In genomic region chrX:13277580-13278467, dm6 we compare ENCODE assay signal across 1 fruit fly cellular context.
TF ChIP-seq lines count a peak whose summit lies in the region.

No protein-coding gene starts in this region.

TF ChIP-seq in whole organism, embryonic, 481 proteins besides CTCF, POLR2A, EP300 and RAD21 (continued from another document):
- TF ChIP-seq CG2120 (GFP tag; optimal IDR thresholded peaks at IDR 0.05; lab: Kevin White, UChicago) = no peak
- TF ChIP-seq hth (optimal IDR thresholded peaks at IDR 0.05; lab: Kevin White, UChicago) = no peak
- TF ChIP-seq crol (GFP tag; IDR thresholded peaks at IDR 0.05; lab: Robert Waterston, UW) = no peak
- no peak for TF ChIP-seq MTF-1 (GFP tag; optimal IDR thresholded peaks at IDR 0.05; lab: Kevin White, UChicago; ENCODE audit: borderline replicate concordance)
- TF ChIP-seq unc-4 (GFP tag; IDR thresholded peaks at IDR 0.05; lab: Robert Waterston, UW; ENCODE audit: partially characterized antibody) = no peak
- no peak for TF ChIP-seq Aef1 (GFP tag; IDR thresholded peaks at IDR 0.05; lab: Robert Waterston, UW)
- no peak for TF ChIP-seq Dbx (GFP tag; IDR thresholded peaks at IDR 0.05; lab: Robert Waterston, UW)
- TF ChIP-seq chinmo (GFP tag; IDR thresholded peaks at IDR 0.05; lab: Robert Waterston, UW; ENCODE audit: partially characterized antibody) = no peak
- TF ChIP-seq Deaf1 (tag; optimal IDR thresholded peaks at IDR 0.05; lab: Kevin White, UChicago) = no peak
- no peak for TF ChIP-seq E2f1 (GFP tag; IDR thresholded peaks at IDR 0.05; lab: Robert Waterston, UW)
- TF ChIP-seq slbo (GFP tag; IDR thresholded peaks at IDR 0.05; lab: Robert Waterston, UW) = peak; percentile 60; the same call in 1 of the 2 replicates
- TF ChIP-seq CG7745 (tag; optimal IDR thresholded peaks at IDR 0.05; lab: Kevin White, UChicago) = no peak
- no peak for TF ChIP-seq CG13775 (GFP tag; optimal IDR thresholded peaks at IDR 0.05; lab: Kevin White, UChicago)
- TF ChIP-seq sim (GFP tag; IDR thresholded peaks at IDR 0.05; lab: Robert Waterston, UW) = no peak
- TF ChIP-seq CG9876 (GFP tag; optimal IDR thresholded peaks at IDR 0.05; lab: Kevin White, UChicago) = no peak
- TF ChIP-seq bbx (GFP tag; IDR thresholded peaks at IDR 0.05; lab: Robert Waterston, UW; ENCODE audit: partially characterized antibody) = 0 out of 2 replicates have a peak, but pooled peaks have one; percentile 11
- no peak for TF ChIP-seq CG13287 (GFP tag; IDR thresholded peaks at IDR 0.05; lab: Robert Waterston, UW; ENCODE audit: partially characterized antibody)
- no peak for TF ChIP-seq NC2β (GFP tag; optimal IDR thresholded peaks at IDR 0.05; lab: Kevin White, UChicago)
- no peak; the same call in 1 of the 2 replicates for TF ChIP-seq Adf1 (GFP tag; IDR thresholded peaks at IDR 0.05; lab: Robert Waterston, UW)
- no peak for TF ChIP-seq crp (GFP tag; optimal IDR thresholded peaks at IDR 0.05; lab: Kevin White, UChicago)
- TF ChIP-seq mam (GFP tag; optimal IDR thresholded peaks at IDR 0.05; lab: Kevin White, UChicago) = peak; percentile 10
- TF ChIP-seq CG4854 (GFP tag; optimal IDR thresholded peaks at IDR 0.05; lab: Kevin White, UChicago) = no peak
- TF ChIP-seq lab (GFP tag; optimal IDR thresholded peaks at IDR 0.05; lab: Kevin White, UChicago) = peak; percentile 39
- TF ChIP-seq Dad (GFP tag; optimal IDR thresholded peaks at IDR 0.05; lab: Kevin White, UChicago) = no peak
- TF ChIP-seq Oli (tag; optimal IDR thresholded peaks at IDR 0.05; lab: Kevin White, UChicago) = peak; percentile 17
- TF ChIP-seq trh (GFP tag; optimal IDR thresholded peaks at IDR 0.05; lab: Kevin White, UChicago) = no peak
- peak; percentile 34 for TF ChIP-seq Chrac-16 (GFP tag; optimal IDR thresholded peaks at IDR 0.05; lab: Kevin White, UChicago)
- TF ChIP-seq vvl (GFP tag; IDR thresholded peaks at IDR 0.05; lab: Robert Waterston, UW) = peak; percentile 32; the same call in 1 of the 2 replicates
- TF ChIP-seq jing (GFP tag; optimal IDR thresholded peaks at IDR 0.05; lab: Kevin White, UChicago) = no peak
- no peak for TF ChIP-seq H2.0 (GFP tag; IDR thresholded peaks at IDR 0.05; lab: Robert Waterston, UW)
- 0 out of 2 replicates have a peak, but pooled peaks have one; percentile 18 for TF ChIP-seq HLH3B (GFP tag; IDR thresholded peaks at IDR 0.05; lab: Robert Waterston, UW)
- no peak for TF ChIP-seq CG33213 (GFP tag; optimal IDR thresholded peaks at IDR 0.05; lab: Kevin White, UChicago)
- no peak for TF ChIP-seq CG10462 (GFP tag; optimal IDR thresholded peaks at IDR 0.05; lab: Kevin White, UChicago)
- TF ChIP-seq emc (GFP tag; optimal IDR thresholded peaks at IDR 0.05; lab: Kevin White, UChicago) = no peak
- TF ChIP-seq Tbp (GFP tag; optimal IDR thresholded peaks at IDR 0.05; lab: Kevin White, UChicago) = no peak
- TF ChIP-seq CG7786 (GFP tag; optimal IDR thresholded peaks at IDR 0.05; lab: Kevin White, UChicago) = no peak
- no peak for TF ChIP-seq CG13123 (GFP tag; optimal IDR thresholded peaks at IDR 0.05; lab: Kevin White, UChicago)
- no peak for TF ChIP-seq zfh1 (GFP tag; IDR thresholded peaks at IDR 0.05; lab: Robert Waterston, UW)
- TF ChIP-seq fd3F (GFP tag; optimal IDR thresholded peaks at IDR 0.05; lab: Kevin White, UChicago) = no peak
- TF ChIP-seq CG18011 (GFP tag; optimal IDR thresholded peaks at IDR 0.05; lab: Kevin White, UChicago) = no peak
- no peak for TF ChIP-seq inv (GFP tag; IDR thresholded peaks at IDR 0.05; lab: Robert Waterston, UW; ENCODE audit: partially characterized antibody)
- no peak for TF ChIP-seq tin (GFP tag; optimal IDR thresholded peaks at IDR 0.05; lab: Kevin White, UChicago)
- TF ChIP-seq cas (GFP tag; IDR thresholded peaks at IDR 0.05; lab: Robert Waterston, UW) = no peak
- TF ChIP-seq HHEX (GFP tag; optimal IDR thresholded peaks at IDR 0.05; lab: Kevin White, UChicago) = no peak
- no peak for TF ChIP-seq CG2199 (GFP tag; IDR thresholded peaks at IDR 0.05; lab: Robert Waterston, UW)
- TF ChIP-seq Jarid2 (GFP tag; optimal IDR thresholded peaks at IDR 0.05; lab: Kevin White, UChicago) = no peak
- TF ChIP-seq tup (GFP tag; optimal IDR thresholded peaks at IDR 0.05; lab: Kevin White, UChicago) = no peak
- no peak for TF ChIP-seq CG11723 (GFP tag; optimal IDR thresholded peaks at IDR 0.05; lab: Kevin White, UChicago)
- peak; percentile 52 for TF ChIP-seq Xrp1 (GFP tag; IDR thresholded peaks at IDR 0.05; lab: Robert Waterston, UW)
- TF ChIP-seq dan (GFP tag; IDR thresholded peaks at IDR 0.05; lab: Robert Waterston, UW) = no peak
- TF ChIP-seq twi (tag; optimal IDR thresholded peaks at IDR 0.05; lab: Kevin White, UChicago) = no peak
- TF ChIP-seq fd96Cb (tag; optimal IDR thresholded peaks at IDR 0.05; lab: Kevin White, UChicago) = peak; percentile 0
- TF ChIP-seq ro (GFP tag; IDR thresholded peaks at IDR 0.05; lab: Robert Waterston, UW) = no peak
- TF ChIP-seq CG8290 (GFP tag; optimal IDR thresholded peaks at IDR 0.05; lab: Kevin White, UChicago) = no peak
- peak in 1 of 2 experiments; percentile 54 for TF ChIP-seq CG8290 (tag; optimal IDR thresholded peaks at IDR 0.05; lab: Kevin White, UChicago)
- TF ChIP-seq gcm2 (GFP tag; optimal IDR thresholded peaks at IDR 0.05; lab: Kevin White, UChicago) = no peak
- TF ChIP-seq CG12236 (GFP tag; optimal IDR thresholded peaks at IDR 0.05; lab: Kevin White, UChicago) = no peak
- no peak for TF ChIP-seq CG4730 (GFP tag; IDR thresholded peaks at IDR 0.05; lab: Robert Waterston, UW)
- TF ChIP-seq CG3163 (GFP tag; optimal IDR thresholded peaks at IDR 0.05; lab: Kevin White, UChicago) = no peak
- TF ChIP-seq CG31441 (GFP tag; IDR thresholded peaks at IDR 0.05; lab: Robert Waterston, UW) = no peak
- TF ChIP-seq Lhr (GFP tag; optimal IDR thresholded peaks at IDR 0.05; lab: Kevin White, UChicago) = no peak
- peak; percentile 68 for TF ChIP-seq cg (GFP tag; optimal IDR thresholded peaks at IDR 0.05; lab: Kevin White, UChicago)
- no peak for TF ChIP-seq yki (optimal IDR thresholded peaks at IDR 0.05; lab: Kevin White, UChicago)
- TF ChIP-seq CG31388 (GFP tag; optimal IDR thresholded peaks at IDR 0.05; lab: Kevin White, UChicago) = no peak
- no peak for TF ChIP-seq CG4282 (GFP tag; optimal IDR thresholded peaks at IDR 0.05; lab: Kevin White, UChicago)
- TF ChIP-seq sisA (GFP tag; IDR thresholded peaks at IDR 0.05; lab: Robert Waterston, UW) = peak; percentile 33; the same call in 1 of the 2 replicates
- TF ChIP-seq CG13894 (tag; optimal IDR thresholded peaks at IDR 0.05; lab: Kevin White, UChicago) = no peak
- TF ChIP-seq CG4328 (GFP tag; optimal IDR thresholded peaks at IDR 0.05; lab: Kevin White, UChicago) = no peak
- TF ChIP-seq tll (GFP tag; optimal IDR thresholded peaks at IDR 0.05; lab: Kevin White, UChicago) = no peak
- TF ChIP-seq E2f2 (GFP tag; IDR thresholded peaks at IDR 0.05; lab: Robert Waterston, UW) = no peak
- TF ChIP-seq bsh (GFP tag; optimal IDR thresholded peaks at IDR 0.05; lab: Kevin White, UChicago) = peak in 1 of 2 experiments; percentile 30
- TF ChIP-seq CG4707 (GFP tag; optimal IDR thresholded peaks at IDR 0.05; lab: Kevin White, UChicago) = no peak
- no peak for TF ChIP-seq CG10543 (GFP tag; optimal IDR thresholded peaks at IDR 0.05; lab: Kevin White, UChicago)
- no peak for TF ChIP-seq CrebB (tag; optimal IDR thresholded peaks at IDR 0.05; lab: Kevin White, UChicago)
- no peak for TF ChIP-seq Sin3A (optimal IDR thresholded peaks at IDR 0.05; lab: Kevin White, UChicago)
- no peak for TF ChIP-seq lilli (GFP tag; optimal IDR thresholded peaks at IDR 0.05; lab: Kevin White, UChicago)
- TF ChIP-seq trem (tag; optimal IDR thresholded peaks at IDR 0.05; lab: Kevin White, UChicago) = no peak
- no peak for TF ChIP-seq Kr (GFP tag; optimal IDR thresholded peaks at IDR 0.05; lab: Kevin White, UChicago)
- TF ChIP-seq danr (GFP tag; IDR thresholded peaks at IDR 0.05; lab: Robert Waterston, UW) = no peak
- TF ChIP-seq CG18619 (GFP tag; optimal IDR thresholded peaks at IDR 0.05; lab: Kevin White, UChicago) = no peak
- no peak for TF ChIP-seq CG30431 (GFP tag; optimal IDR thresholded peaks at IDR 0.05; lab: Kevin White, UChicago)
- no peak for TF ChIP-seq dimm (GFP tag; IDR thresholded peaks at IDR 0.05; lab: Robert Waterston, UW)
- TF ChIP-seq zen2 (GFP tag; IDR thresholded peaks at IDR 0.05; lab: Robert Waterston, UW; ENCODE audit: partially characterized antibody) = no peak
- TF ChIP-seq amos (GFP tag; IDR thresholded peaks at IDR 0.05; lab: Robert Waterston, UW; ENCODE audit: partially characterized antibody) = no peak
- TF ChIP-seq pfk (GFP tag; optimal IDR thresholded peaks at IDR 0.05; lab: Kevin White, UChicago) = no peak
- no peak for TF ChIP-seq cwo (GFP tag; optimal IDR thresholded peaks at IDR 0.05; lab: Kevin White, UChicago)
- no peak for TF ChIP-seq exex (tag; optimal IDR thresholded peaks at IDR 0.05; lab: Kevin White, UChicago)
- no peak for TF ChIP-seq hbn (GFP tag; IDR thresholded peaks at IDR 0.05; lab: Robert Waterston, UW; ENCODE audit: partially characterized antibody)
- TF ChIP-seq Spps (tag; optimal IDR thresholded peaks at IDR 0.05; lab: Kevin White, UChicago) = no peak
- TF ChIP-seq CG2678 (tag; optimal IDR thresholded peaks at IDR 0.05; lab: Kevin White, UChicago) = no peak
- TF ChIP-seq insv (GFP tag; optimal IDR thresholded peaks at IDR 0.05; lab: Kevin White, UChicago) = peak in 1 of 2 experiments; percentile 25
- no peak for TF ChIP-seq CG10431 (GFP tag; optimal IDR thresholded peaks at IDR 0.05; lab: Kevin White, UChicago)
- no peak for TF ChIP-seq CG17568 (GFP tag; optimal IDR thresholded peaks at IDR 0.05; lab: Kevin White, UChicago)
- no peak for TF ChIP-seq Eip74EF (GFP tag; optimal IDR thresholded peaks at IDR 0.05; lab: Kevin White, UChicago)
- TF ChIP-seq Lim3 (GFP tag; IDR thresholded peaks at IDR 0.05; lab: Robert Waterston, UW) = no peak
- TF ChIP-seq luna (GFP tag; optimal IDR thresholded peaks at IDR 0.05; lab: Kevin White, UChicago) = no peak
- no peak for TF ChIP-seq hkb (optimal IDR thresholded peaks at IDR 0.05; lab: Kevin White, UChicago)
- TF ChIP-seq hkb (GFP tag; IDR thresholded peaks at IDR 0.05; lab: Robert Waterston, UW) = 0 out of 2 replicates have a peak, but pooled peaks have one; percentile 30
- no peak for TF ChIP-seq zf30C (GFP tag; optimal IDR thresholded peaks at IDR 0.05; lab: Kevin White, UChicago)
- no peak for TF ChIP-seq Ada2b (GFP tag; IDR thresholded peaks at IDR 0.05; lab: Robert Waterston, UW)
- TF ChIP-seq D19B (GFP tag; optimal IDR thresholded peaks at IDR 0.05; lab: Kevin White, UChicago) = peak; percentile 32
- peak; percentile 13 for TF ChIP-seq corto (GFP tag; optimal IDR thresholded peaks at IDR 0.05; lab: Kevin White, UChicago)
- TF ChIP-seq gfzf (GFP tag; optimal IDR thresholded peaks at IDR 0.05; lab: Kevin White, UChicago) = no peak
- peak in 1 of 2 experiments; percentile 61 for TF ChIP-seq Dfd (GFP tag; optimal IDR thresholded peaks at IDR 0.05; lab: Kevin White, UChicago)
- no peak for TF ChIP-seq Hand (GFP tag; optimal IDR thresholded peaks at IDR 0.05; lab: Kevin White, UChicago)
- no peak for TF ChIP-seq Opbp (GFP tag; IDR thresholded peaks at IDR 0.05; lab: Robert Waterston, UW; ENCODE audit: partially characterized antibody)
- TF ChIP-seq CG4424 (GFP tag; optimal IDR thresholded peaks at IDR 0.05; lab: Kevin White, UChicago) = peak; percentile 4
- TF ChIP-seq Atf6 (GFP tag; IDR thresholded peaks at IDR 0.05; lab: Robert Waterston, UW) = no peak
- TF ChIP-seq toy (GFP tag; IDR thresholded peaks at IDR 0.05; lab: Robert Waterston, UW) = no peak
- TF ChIP-seq CG14050 (GFP tag; IDR thresholded peaks at IDR 0.05; lab: Robert Waterston, UW) = no peak
- peak; percentile 81 for TF ChIP-seq D19A (tag; optimal IDR thresholded peaks at IDR 0.05; lab: Kevin White, UChicago)
- no peak for TF ChIP-seq kni (GFP tag; optimal IDR thresholded peaks at IDR 0.05; lab: Kevin White, UChicago)
- TF ChIP-seq MBD-R2 (GFP tag; IDR thresholded peaks at IDR 0.05; lab: Robert Waterston, UW) = no peak
- TF ChIP-seq Sry-δ (GFP tag; optimal IDR thresholded peaks at IDR 0.05; lab: Kevin White, UChicago) = no peak
- TF ChIP-seq Hr78 (GFP tag; optimal IDR thresholded peaks at IDR 0.05; lab: Kevin White, UChicago) = peak in 1 of 2 experiments; percentile 58
- TF ChIP-seq ara (GFP tag; IDR thresholded peaks at IDR 0.05; lab: Robert Waterston, UW) = no peak
- TF ChIP-seq CG5953 (GFP tag; IDR thresholded peaks at IDR 0.05; lab: Robert Waterston, UW) = no peak
- TF ChIP-seq CG3407 (GFP tag; optimal IDR thresholded peaks at IDR 0.05; lab: Kevin White, UChicago) = no peak
- no peak for TF ChIP-seq rib (GFP tag; IDR thresholded peaks at IDR 0.05; lab: Robert Waterston, UW)
- TF ChIP-seq gsb (GFP tag; IDR thresholded peaks at IDR 0.05; lab: Robert Waterston, UW) = no peak
- TF ChIP-seq Doc2 (GFP tag; IDR thresholded peaks at IDR 0.05; lab: Robert Waterston, UW) = no peak
- TF ChIP-seq CG8924 (tag; optimal IDR thresholded peaks at IDR 0.05; lab: Kevin White, UChicago) = no peak
- no peak for TF ChIP-seq Atf-2 (GFP tag; optimal IDR thresholded peaks at IDR 0.05; lab: Kevin White, UChicago)
- TF ChIP-seq pita (GFP tag; optimal IDR thresholded peaks at IDR 0.05; lab: Kevin White, UChicago) = no peak
